Fruit fly (Drosophila melanogaster) whole organism, embryonic: ENCODE data around the gene rumi.

ENCODE experiments used
- BtbVII ChIP-seq: fragments of 200-800 bp; sonication (Bioruptor generic); optimal IDR thresholded peaks from 3 replicates; lab custom pipeline; 2017; ENCODE audit warnings: missing biosample characterization, mild to moderate bottlenecking, missing genetic modification characterization
- CG11093 ChIP-seq: fragments of 200-800 bp; sonication (Bioruptor generic); IDR thresholded peaks from 3 replicates; pipeline ENCODE4 v1.3.6; 2022; ENCODE audit warnings: missing biosample characterization, missing genetic modification characterization
- CG11723 ChIP-seq: fragments of 200-800 bp; sonication (Bioruptor generic); optimal IDR thresholded peaks from 2 replicates; lab custom pipeline; 2017; ENCODE audit warnings: missing biosample characterization, mild to moderate bottlenecking, missing genetic modification characterization
- CG13123 ChIP-seq: fragments of 200-800 bp; sonication (Bioruptor generic); optimal IDR thresholded peaks from 2 replicates; lab custom pipeline; 2016; ENCODE audit warnings: missing biosample characterization, missing genetic modification characterization
- CG14710 ChIP-seq: fragments of 200-800 bp; sonication (Bioruptor generic); optimal IDR thresholded peaks from 3 replicates; lab custom pipeline; 2019; ENCODE audit warnings: missing biosample characterization, mild to moderate bottlenecking, missing genetic modification characterization, moderate library complexity
- CG2116 ChIP-seq: fragments of 200-800 bp; sonication (Bioruptor generic); optimal IDR thresholded peaks from 3 replicates; lab custom pipeline; 2018; ENCODE audit warnings: missing biosample characterization, mild to moderate bottlenecking, missing genetic modification characterization
- CG2120 ChIP-seq: fragments of 200-800 bp; sonication (Bioruptor generic); optimal IDR thresholded peaks from 3 replicates; lab custom pipeline; 2016; ENCODE audit warnings: missing biosample characterization, missing genetic modification characterization
- CG2129 ChIP-seq: fragments of 200-800 bp; sonication (Bioruptor generic); IDR thresholded peaks from 2 replicates; pipeline ENCODE4 v1.3.6; 2022; ENCODE audit warnings: missing biosample characterization, missing genetic modification characterization; ENCODE audit not compliant: partially characterized antibody
- CG30431 ChIP-seq: fragments of 200-800 bp; sonication (Bioruptor generic); optimal IDR thresholded peaks from 2 replicates; lab custom pipeline; 2017; ENCODE audit warnings: missing biosample characterization, missing genetic modification characterization
- CG4360 ChIP-seq: fragments of 200-800 bp; sonication (Bioruptor generic); IDR thresholded peaks from 2 replicates; pipeline ENCODE4 v1.3.6; 2022; ENCODE audit warnings: missing biosample characterization, missing genetic modification characterization
- CG4854 ChIP-seq: fragments of 200-800 bp; sonication (Bioruptor generic); optimal IDR thresholded peaks from 2 replicates; lab custom pipeline; 2016; ENCODE audit warnings: missing biosample characterization, missing genetic modification characterization, inconsistent platforms
- CG6254 ChIP-seq: fragments of 200-800 bp; sonication (Bioruptor generic); optimal IDR thresholded peaks from 3 replicates; lab custom pipeline; 2017; ENCODE audit warnings: mild to moderate bottlenecking, missing biosample characterization, missing genetic modification reagents, missing genetic modification characterization
- CG6689 ChIP-seq: fragments of 200-800 bp; sonication (Bioruptor generic); IDR thresholded peaks from 2 replicates; pipeline ENCODE4 v1.3.6; 2022; ENCODE audit warnings: missing biosample characterization, missing genetic modification characterization
- CG6813 ChIP-seq: fragments of 200-800 bp; sonication (Bioruptor generic); optimal IDR thresholded peaks from 2 replicates; lab custom pipeline; 2017; ENCODE audit warnings: missing biosample characterization, missing genetic modification characterization, mild to moderate bottlenecking, moderate library complexity, missing genetic modification reagents
- CG7745 ChIP-seq: fragments of 200-800 bp; sonication (Bioruptor generic); optimal IDR thresholded peaks from 2 replicates; lab custom pipeline; 2018; ENCODE audit warnings: missing biosample characterization, mild to moderate bottlenecking, missing genetic modification characterization, moderate library complexity
- CG7987 ChIP-seq: fragments of 200-800 bp; sonication (Bioruptor generic); optimal IDR thresholded peaks from 2 replicates; lab custom pipeline; 2018; ENCODE audit warnings: missing biosample characterization, mild to moderate bottlenecking, missing genetic modification characterization, moderate library complexity
- CG9215 ChIP-seq: fragments of 200-800 bp; sonication (Bioruptor generic); IDR thresholded peaks from 2 replicates; pipeline ENCODE4 v1.3.6; 2022; ENCODE audit warnings: missing biosample characterization, missing genetic modification characterization
- CkIIα-i1 ChIP-seq: fragments of 200-800 bp; sonication (Bioruptor generic); IDR thresholded peaks from 2 replicates; pipeline ENCODE4 v1.3.6; 2022; ENCODE audit warnings: missing biosample characterization, missing genetic modification characterization
- Deaf1 ChIP-seq: fragments of 200-800 bp; optimal IDR thresholded peaks from 3 replicates; lab custom pipeline; 2019; ENCODE audit warnings: missing biosample characterization, mild to moderate bottlenecking, missing genetic modification characterization, moderate library complexity
- E2f1 ChIP-seq: fragments of 200-800 bp; sonication (Bioruptor generic); IDR thresholded peaks from 2 replicates; pipeline ENCODE4 v1.3.6; 2022; ENCODE audit warnings: missing biosample characterization, missing genetic modification characterization
- GATAe ChIP-seq: fragments of 200-800 bp; sonication (Bioruptor generic); conservative IDR thresholded peaks from 2 replicates; pipeline ENCODE4 v1.3.6; 2022; ENCODE audit warnings: missing biosample characterization, missing genetic modification characterization
- Gug ChIP-seq: fragments of 200-800 bp; sonication (Bioruptor generic); IDR thresholded peaks from 4 replicates; pipeline ENCODE4 v1.3.6; 2022; ENCODE audit warnings: missing biosample characterization, missing genetic modification characterization
- HLH54F ChIP-seq: fragments of 200-800 bp; sonication (Bioruptor generic); optimal IDR thresholded peaks from 3 replicates; lab custom pipeline; 2016; ENCODE audit warnings: missing biosample characterization, missing genetic modification characterization
- HLHmδ ChIP-seq: fragments of 200-800 bp; sonication (Bioruptor generic); optimal IDR thresholded peaks from 2 replicates; lab custom pipeline; 2018; ENCODE audit warnings: missing biosample characterization, mild to moderate bottlenecking, missing genetic modification characterization, moderate library complexity
- Lim3 ChIP-seq: fragments of 200-800 bp; sonication (Bioruptor generic); IDR thresholded peaks from 2 replicates; pipeline ENCODE4 v1.3.6; 2022; ENCODE audit warnings: missing biosample characterization, missing genetic modification characterization
- Med ChIP-seq: fragments of 200-800 bp; sonication (Bioruptor generic); peaks from one replicate; lab custom pipeline; 2016; ENCODE audit warnings: missing biosample characterization, missing genetic modification characterization, mild to moderate bottlenecking, inconsistent platforms, moderate library complexity
- Poxn ChIP-seq: fragments of 200-800 bp; sonication (Bioruptor generic); IDR thresholded peaks from 2 replicates; pipeline ENCODE4 v1.3.6; 2022; ENCODE audit warnings: missing biosample characterization, missing genetic modification characterization
- Spps ChIP-seq: fragments of 200-800 bp; sonication (Bioruptor generic); optimal IDR thresholded peaks from 2 replicates; lab custom pipeline; 2018; ENCODE audit warnings: missing biosample characterization, mild to moderate bottlenecking, missing genetic modification characterization
- Sry-β ChIP-seq: fragments of 200-800 bp; sonication (Bioruptor generic); optimal IDR thresholded peaks from 2 replicates; lab custom pipeline; 2018; ENCODE audit warnings: missing biosample characterization, mild to moderate bottlenecking, missing genetic modification characterization, moderate library complexity
- Sry-δ ChIP-seq: fragments of 200-800 bp; sonication (Bioruptor generic); optimal IDR thresholded peaks from 2 replicates; lab custom pipeline; 2016; ENCODE audit warnings: missing biosample characterization, missing genetic modification characterization
- Trl ChIP-seq, 3 experiments: fragments of >200 bp in 2 of 3; fragments of 200-800 bp in 1 of 3; sonication (Bioruptor generic) in 1 of 3; optimal IDR thresholded peaks; 2 replicates in 1 of 3; 3 replicates in 2 of 3; lab custom pipeline; 2016 to 2017; ENCODE audit warnings: missing biosample characterization in 1 of 3, missing genetic modification characterization in 1 of 3
- ac ChIP-seq: fragments of 200-800 bp; sonication (Bioruptor generic); optimal IDR thresholded peaks from 3 replicates; lab custom pipeline; 2017; ENCODE audit warnings: missing biosample characterization, mild to moderate bottlenecking, missing genetic modification characterization
- caup ChIP-seq: fragments of 200-800 bp; sonication (Bioruptor generic); optimal IDR thresholded peaks from 3 replicates; lab custom pipeline; 2017; ENCODE audit warnings: missing biosample characterization, mild to moderate bottlenecking, missing genetic modification characterization, moderate library complexity; ENCODE audit not compliant: severe bottlenecking
- corto ChIP-seq: fragments of 200-800 bp; sonication (Bioruptor generic); optimal IDR thresholded peaks from 2 replicates; lab custom pipeline; 2016; ENCODE audit warnings: missing biosample characterization, mild to moderate bottlenecking, missing genetic modification characterization, moderate library complexity
- croc ChIP-seq: fragments of 200-800 bp; sonication (Bioruptor generic); conservative IDR thresholded peaks from 3 replicates; pipeline ENCODE4 v1.3.6; 2022; ENCODE audit warnings: missing biosample characterization, missing genetic modification characterization
- dan ChIP-seq: fragments of 200-800 bp; sonication (Bioruptor generic); IDR thresholded peaks from 2 replicates; pipeline ENCODE4 v1.3.6; 2022; ENCODE audit warnings: missing biosample characterization, missing genetic modification characterization
- en ChIP-seq: fragments of 200-800 bp; sonication (Bioruptor generic); optimal IDR thresholded peaks from 2 replicates; lab custom pipeline; 2016; ENCODE audit warnings: missing biosample characterization, missing genetic modification characterization
- eve ChIP-seq, 2 experiments: fragments of >200 bp; optimal IDR thresholded peaks; 2 replicates each; lab custom pipeline; 2017; ENCODE audit warnings: missing biosample characterization in 2 of 2, missing genetic modification characterization in 2 of 2
- grau ChIP-seq: fragments of 200-800 bp; optimal IDR thresholded peaks from 3 replicates; lab custom pipeline; 2019; ENCODE audit warnings: missing biosample characterization, mild to moderate bottlenecking, missing genetic modification characterization, moderate library complexity
- gsb-n ChIP-seq: fragments of 200-800 bp; sonication (Bioruptor generic); optimal IDR thresholded peaks from 3 replicates; lab custom pipeline; 2018; ENCODE audit warnings: missing biosample characterization, mild to moderate bottlenecking, missing genetic modification characterization
- luna ChIP-seq: fragments of 200-800 bp; sonication (Bioruptor generic); optimal IDR thresholded peaks from 2 replicates; lab custom pipeline; 2016; ENCODE audit warnings: missing biosample characterization, missing genetic modification characterization
- nau ChIP-seq: fragments of 200-800 bp; sonication (Bioruptor generic); optimal IDR thresholded peaks from 3 replicates; lab custom pipeline; 2017; ENCODE audit warnings: missing biosample characterization, mild to moderate bottlenecking, missing genetic modification characterization, missing genetic modification reagents
- org-1 ChIP-seq: fragments of 200-800 bp; sonication (Bioruptor generic); optimal IDR thresholded peaks from 2 replicates; lab custom pipeline; 2017; ENCODE audit warnings: missing biosample characterization, missing genetic modification characterization
- pfk ChIP-seq: fragments of 200-800 bp; sonication (Bioruptor generic); optimal IDR thresholded peaks from 2 replicates; lab custom pipeline; 2018; ENCODE audit warnings: missing biosample characterization, mild to moderate bottlenecking, missing genetic modification characterization, moderate library complexity
- slp2 ChIP-seq: fragments of 200-800 bp; sonication (Bioruptor generic); optimal IDR thresholded peaks from 2 replicates; lab custom pipeline; 2016; ENCODE audit warnings: missing biosample characterization, missing genetic modification characterization
- twi ChIP-seq: fragments of 200-800 bp; optimal IDR thresholded peaks from 2 replicates; lab custom pipeline; 2019; ENCODE audit warnings: missing biosample characterization, mild to moderate bottlenecking, missing genetic modification characterization, moderate library complexity
- unpg ChIP-seq: fragments of 200-800 bp; sonication (Bioruptor generic); optimal IDR thresholded peaks from 3 replicates; lab custom pipeline; 2018; ENCODE audit warnings: missing biosample characterization, mild to moderate bottlenecking, missing genetic modification characterization, moderate library complexity
- wdn ChIP-seq: fragments of 200-800 bp; sonication (Bioruptor generic); IDR thresholded peaks from 2 replicates; pipeline ENCODE4 v1.3.6; 2022; ENCODE audit warnings: missing biosample characterization, missing genetic modification characterization

The rumi gene

dm6 chr3R:22753895-22754774 lies 3.7 kb upstream of the rumi start (continued):
- peak; percentile 4 for TF ChIP-seq slp2 (GFP tag; lab: Kevin White, UChicago)
- peak; percentile 42 for TF ChIP-seq CG13123 (GFP tag; lab: Kevin White, UChicago)
- 0 out of 2 replicates have a peak, but pooled peaks have one; percentile 9 for TF ChIP-seq CG4360 (GFP tag; lab: Robert Waterston, UW)
- no peak for TF ChIP-seq Lim3 (GFP tag; lab: Robert Waterston, UW)
- peak; percentile 41 for TF ChIP-seq CG7987 (GFP tag; lab: Kevin White, UChicago)
- peak; percentile 52 for TF ChIP-seq unpg (GFP tag; lab: Kevin White, UChicago)
- TF ChIP-seq corto = no peak
- TF ChIP-seq CkIIα-i1 (GFP tag; lab: Robert Waterston, UW) = no peak
- no peak for TF ChIP-seq Sry-δ (GFP tag; lab: Kevin White, UChicago)
- TF ChIP-seq Trl (optimal IDR thresholded peaks at IDR 0.05; lab: Kevin White, UChicago) = peak; percentile 61 to 66
- peak; percentile 22 for TF ChIP-seq Trl (GFP tag; optimal IDR thresholded peaks at IDR 0.05; lab: Kevin White, UChicago)
- no peak for TF ChIP-seq HLHmδ
- TF ChIP-seq CG2129 (GFP tag; lab: Robert Waterston, UW) = no peak
- TF ChIP-seq ac = no peak
- no peak for TF ChIP-seq CG11093 (GFP tag; lab: Robert Waterston, UW)
- peak; percentile 40 for TF ChIP-seq CG14710 (tag; lab: Kevin White, UChicago)
- TF ChIP-seq eve (GFP tag; optimal IDR thresholded peaks at IDR 0.05; lab: Kevin White, UChicago) = no peak
- TF ChIP-seq Poxn (GFP tag; lab: Robert Waterston, UW) = no peak
- no peak for TF ChIP-seq Spps (tag; lab: Kevin White, UChicago)
- no peak for TF ChIP-seq CG4854 (GFP tag; lab: Kevin White, UChicago)
- peak; percentile 46 for TF ChIP-seq CG11723
- no peak; the same call in 2 of the 3 replicates for TF ChIP-seq croc (GFP tag; lab: Robert Waterston, UW)
- no peak for TF ChIP-seq luna (GFP tag; lab: Kevin White, UChicago)
- no peak for TF ChIP-seq pfk (GFP tag; lab: Kevin White, UChicago)
- TF ChIP-seq E2f1 (GFP tag; lab: Robert Waterston, UW) = peak; percentile 55; the same call in 1 of the 2 replicates
- no peak for TF ChIP-seq dan (GFP tag; lab: Robert Waterston, UW)
- TF ChIP-seq caup (GFP tag; lab: Kevin White, UChicago) = peak; percentile 9
- peak; percentile 79 for TF ChIP-seq Gug (GFP tag; lab: Robert Waterston, UW)
- peak; percentile 68 for TF ChIP-seq CG6254
- peak; percentile 30 for TF ChIP-seq CG2116
- TF ChIP-seq CG30431 = no peak
- peak; percentile 47 for TF ChIP-seq org-1 (GFP tag; lab: Kevin White, UChicago)
- TF ChIP-seq en (GFP tag; lab: Kevin White, UChicago) = no peak
- peak; percentile 53 for TF ChIP-seq BtbVII (GFP tag; lab: Kevin White, UChicago)
- no peak for TF ChIP-seq nau (GFP tag; lab: Kevin White, UChicago)
- peak; percentile 95 for TF ChIP-seq Deaf1 (tag; lab: Kevin White, UChicago)
- TF ChIP-seq Med (GFP tag; lab: Kevin White, UChicago) = peak; percentile 86
- peak; percentile 51 for TF ChIP-seq CG6813 (GFP tag; lab: Kevin White, UChicago)
- TF ChIP-seq HLH54F (GFP tag; lab: Kevin White, UChicago) = peak; percentile 8
- TF ChIP-seq grau = peak; percentile 72
- TF ChIP-seq CG7745 (tag; lab: Kevin White, UChicago) = no peak
- no peak for TF ChIP-seq GATAe (GFP tag; lab: Robert Waterston, UW)
- peak; percentile 42; the same call in 1 of the 2 replicates for TF ChIP-seq CG9215 (GFP tag; lab: Robert Waterston, UW)
- no peak for TF ChIP-seq Sry-β (GFP tag; lab: Kevin White, UChicago)
- peak; percentile 19 for TF ChIP-seq twi (tag; lab: Kevin White, UChicago)
- no peak for TF ChIP-seq gsb-n (tag; lab: Kevin White, UChicago)
- TF ChIP-seq wdn = peak; percentile 35; the same call in 1 of the 2 replicates
- TF ChIP-seq CG2120 (GFP tag; lab: Kevin White, UChicago) = peak; percentile 72
- 0 out of 2 replicates have a peak, but pooled peaks have one; percentile 4 for TF ChIP-seq CG6689 (GFP tag; lab: Robert Waterston, UW)
